Worm (Caenorhabditis elegans) whole organism, L2 larva: ENCODE data around the gene Y51H4A.5.

Experiments used
- C34F6.9 ChIP-seq: fragments of 150-350 bp; optimal IDR thresholded peaks from 2 replicates; lab custom pipeline; 2014; ENCODE audit warnings: missing biosample characterization, missing genetic modification characterization
- F13H6.1 ChIP-seq: sonication (generic microtip); optimal IDR thresholded peaks from 2 replicates; lab custom pipeline; 2016; ENCODE audit warnings: missing genetic modification characterization, missing compliant biosample characterization
- R02D3.7 ChIP-seq: fragments of 150-350 bp; optimal IDR thresholded peaks from 2 replicates; lab custom pipeline; 2014; ENCODE audit warnings: missing biosample characterization, missing genetic modification characterization
- Y55F3AM.14 ChIP-seq: fragments of 200-800 bp; sonication (Bioruptor generic); optimal IDR thresholded peaks from 2 replicates; lab custom pipeline; 2018; ENCODE audit warnings: mild to moderate bottlenecking, missing genetic modification characterization, missing compliant biosample characterization
- ZK546.5 ChIP-seq: sonication (generic microtip); optimal IDR thresholded peaks from 2 replicates; lab custom pipeline; 2017; ENCODE audit warnings: missing biosample characterization, missing genetic modification characterization
- alr-1 ChIP-seq: fragments of 150-350 bp; optimal IDR thresholded peaks from 2 replicates; lab custom pipeline; 2014; ENCODE audit warnings: missing biosample characterization, missing genetic modification characterization
- aly-2 ChIP-seq: fragments of 150-350 bp; optimal IDR thresholded peaks from 2 replicates; lab custom pipeline; 2014; ENCODE audit warnings: missing biosample characterization, missing genetic modification characterization
- ama-1 ChIP-seq: fragments of 150-350 bp; optimal IDR thresholded peaks from 2 replicates; lab custom pipeline; 2018; ENCODE audit warnings: inconsistent platforms
- blmp-1 ChIP-seq: sonication (generic microtip); optimal IDR thresholded peaks from 2 replicates; lab custom pipeline; 2017; ENCODE audit warnings: missing genetic modification characterization, mild to moderate bottlenecking, missing compliant biosample characterization, antibody characterized with exemption, moderate library complexity; ENCODE audit not compliant: insufficient read depth
- ceh-16 ChIP-seq: fragments of 150-350 bp; optimal IDR thresholded peaks from 2 replicates; lab custom pipeline; 2014; ENCODE audit warnings: missing biosample characterization, missing genetic modification characterization
- ceh-82 ChIP-seq: fragments of 150-350 bp; optimal IDR thresholded peaks from 2 replicates; lab custom pipeline; 2014; ENCODE audit warnings: missing biosample characterization, missing genetic modification characterization
- crh-2 ChIP-seq: sonication (generic microtip); optimal IDR thresholded peaks from 2 replicates; lab custom pipeline; 2017; ENCODE audit warnings: missing biosample characterization, missing genetic modification characterization
- dmd-4 ChIP-seq: sonication (generic microtip); optimal IDR thresholded peaks from 2 replicates; lab custom pipeline; 2017; ENCODE audit warnings: missing biosample characterization, missing genetic modification characterization
- egl-27 ChIP-seq: sonication (generic microtip); optimal IDR thresholded peaks from 3 replicates; lab custom pipeline; 2017; ENCODE audit warnings: missing biosample characterization, missing genetic modification reagents, missing genetic modification characterization
- elt-1 ChIP-seq: fragments of 150-350 bp; optimal IDR thresholded peaks from 2 replicates; lab custom pipeline; 2014; ENCODE audit warnings: missing biosample characterization, missing genetic modification characterization
- elt-3 ChIP-seq: sonication (generic microtip); optimal IDR thresholded peaks from 2 replicates; lab custom pipeline; 2017; ENCODE audit warnings: missing biosample characterization, missing genetic modification characterization
- fos-1 ChIP-seq: fragments of 150-350 bp; optimal IDR thresholded peaks from 2 replicates; lab custom pipeline; 2014; ENCODE audit warnings: missing biosample characterization, missing genetic modification characterization
- gmeb-1 ChIP-seq: fragments of 150-350 bp; optimal IDR thresholded peaks from 2 replicates; lab custom pipeline; 2014; ENCODE audit warnings: missing biosample characterization, missing genetic modification characterization
- lin-11 ChIP-seq: fragments of 150-350 bp; sonication (generic microtip); optimal IDR thresholded peaks from 2 replicates; lab custom pipeline; 2014; ENCODE audit warnings: missing biosample characterization, missing genetic modification characterization, inconsistent platforms, mixed read lengths
- lin-13 ChIP-seq: fragments of 150-350 bp; optimal IDR thresholded peaks from 2 replicates; lab custom pipeline; 2014; ENCODE audit warnings: missing biosample characterization, missing genetic modification reagents, missing genetic modification characterization
- lin-39 ChIP-seq: fragments of 150-350 bp; optimal IDR thresholded peaks from 2 replicates; lab custom pipeline; 2014; ENCODE audit warnings: missing biosample characterization, missing genetic modification reagents, missing genetic modification characterization
- lsy-2 ChIP-seq, 2 experiments: fragments of 150-350 bp in 1 of 2; sonication (generic microtip) in 1 of 2; optimal IDR thresholded peaks; 2 replicates each; lab custom pipeline; 2014 to 2017; ENCODE audit warnings: missing biosample characterization in 2 of 2, missing genetic modification characterization in 2 of 2
- mab-5 ChIP-seq: fragments of 150-350 bp; optimal IDR thresholded peaks from 2 replicates; lab custom pipeline; 2014; ENCODE audit warnings: missing biosample characterization, missing genetic modification characterization
- mbf-1 ChIP-seq: sonication (generic microtip); optimal IDR thresholded peaks from 2 replicates; lab custom pipeline; 2017; ENCODE audit warnings: missing biosample characterization, missing genetic modification characterization
- mdl-1 ChIP-seq, 2 experiments: fragments of 150-350 bp in 1 of 2; sonication (generic microtip) in 1 of 2; optimal IDR thresholded peaks; 2 replicates each; lab custom pipeline; 2017; ENCODE audit warnings: missing biosample characterization in 2 of 2, missing genetic modification characterization in 2 of 2
- nhr-10 ChIP-seq: sonication (generic microtip); optimal IDR thresholded peaks from 2 replicates; lab custom pipeline; 2017; ENCODE audit warnings: missing biosample characterization, missing genetic modification characterization
- nhr-11 ChIP-seq: fragments of 150-350 bp; optimal IDR thresholded peaks from 2 replicates; lab custom pipeline; 2014; ENCODE audit warnings: missing biosample characterization, missing genetic modification characterization
- nhr-12 ChIP-seq: fragments of 150-350 bp; optimal IDR thresholded peaks from 2 replicates; lab custom pipeline; 2014; ENCODE audit warnings: missing biosample characterization, missing genetic modification characterization
- nhr-129 ChIP-seq: fragments of 150-350 bp; optimal IDR thresholded peaks from 2 replicates; lab custom pipeline; 2014; ENCODE audit warnings: missing biosample characterization, missing genetic modification characterization
- nhr-21 ChIP-seq: fragments of 150-350 bp; optimal IDR thresholded peaks from 2 replicates; lab custom pipeline; 2014; ENCODE audit warnings: missing biosample characterization, missing genetic modification characterization
- nhr-23 ChIP-seq: fragments of 150-350 bp; optimal IDR thresholded peaks from 2 replicates; lab custom pipeline; 2014; ENCODE audit warnings: missing biosample characterization, missing genetic modification reagents, missing genetic modification characterization
- nhr-237 ChIP-seq: fragments of 150-350 bp; optimal IDR thresholded peaks from 2 replicates; lab custom pipeline; 2014; ENCODE audit warnings: missing biosample characterization, missing genetic modification characterization
- nhr-25 ChIP-seq: fragments of 150-350 bp; sonication (generic microtip); optimal IDR thresholded peaks from 3 replicates; lab custom pipeline; 2014; ENCODE audit warnings: missing biosample characterization, missing genetic modification characterization
- nhr-6 ChIP-seq: fragments of 150-350 bp; optimal IDR thresholded peaks from 2 replicates; lab custom pipeline; 2014; ENCODE audit warnings: missing biosample characterization, missing genetic modification characterization
- nhr-77 ChIP-seq: fragments of 150-350 bp; optimal IDR thresholded peaks from 2 replicates; lab custom pipeline; 2014; ENCODE audit warnings: missing biosample characterization, missing genetic modification characterization
- peb-1 ChIP-seq: fragments of 150-350 bp; optimal IDR thresholded peaks from 2 replicates; lab custom pipeline; 2014; ENCODE audit warnings: missing biosample characterization, missing genetic modification characterization
- sem-4 ChIP-seq: fragments of 150-350 bp; optimal IDR thresholded peaks from 2 replicates; lab custom pipeline; 2014; ENCODE audit warnings: missing biosample characterization, missing genetic modification reagents, missing genetic modification characterization
- skn-1 ChIP-seq: sonication (generic microtip); optimal IDR thresholded peaks from 2 replicates; lab custom pipeline; 2017; ENCODE audit warnings: missing biosample characterization, missing genetic modification characterization
- sma-3 ChIP-seq: sonication (generic microtip); optimal IDR thresholded peaks from 2 replicates; lab custom pipeline; 2016; ENCODE audit warnings: missing genetic modification reagents, missing genetic modification characterization, missing compliant biosample characterization
- sma-9 ChIP-seq, 2 experiments: fragments of 150-350 bp in 1 of 2; sonication (generic microtip) in 1 of 2; optimal IDR thresholded peaks; 2 replicates each; lab custom pipeline; 2014 to 2016; ENCODE audit warnings: missing genetic modification characterization in 2 of 2, mild to moderate bottlenecking in 1 of 2, missing biosample characterization in 1 of 2, missing compliant biosample characterization in 1 of 2, missing genetic modification reagents in 1 of 2, moderate library complexity in 1 of 2
- snpc-4 ChIP-seq: fragments of 150-350 bp; optimal IDR thresholded peaks from 2 replicates; lab custom pipeline; 2014; ENCODE audit warnings: missing biosample characterization, missing genetic modification characterization
- unc-39 ChIP-seq: fragments of 150-350 bp; optimal IDR thresholded peaks from 2 replicates; lab custom pipeline; 2014; ENCODE audit warnings: missing biosample characterization, missing genetic modification characterization
- unc-55 ChIP-seq: fragments of 150-350 bp; sonication (generic microtip); optimal IDR thresholded peaks from 3 replicates; lab custom pipeline; 2014; ENCODE audit warnings: missing biosample characterization, missing genetic modification reagents, missing genetic modification characterization
- unc-62 ChIP-seq: fragments of 150-350 bp; optimal IDR thresholded peaks from 2 replicates; lab custom pipeline; 2014; ENCODE audit warnings: missing biosample characterization, missing genetic modification reagents, missing genetic modification characterization
- zag-1 ChIP-seq: fragments of 150-350 bp; optimal IDR thresholded peaks from 2 replicates; lab custom pipeline; 2014; ENCODE audit warnings: missing biosample characterization, missing genetic modification characterization
- ztf-1 ChIP-seq: fragments of 200-800 bp; sonication (Bioruptor generic); conservative IDR thresholded peaks from 2 replicates; pipeline ENCODE4 v1.3.6; 2022; ENCODE audit warnings: missing genetic modification characterization, missing compliant biosample characterization
- ztf-11 ChIP-seq: sonication (generic microtip); optimal IDR thresholded peaks from 2 replicates; lab custom pipeline; 2017; ENCODE audit warnings: missing biosample characterization, missing genetic modification characterization
- ztf-4 ChIP-seq: fragments of 150-350 bp; optimal IDR thresholded peaks from 2 replicates; lab custom pipeline; 2014; ENCODE audit warnings: missing biosample characterization, missing genetic modification characterization

The Y51H4A.5 gene

DNA sequence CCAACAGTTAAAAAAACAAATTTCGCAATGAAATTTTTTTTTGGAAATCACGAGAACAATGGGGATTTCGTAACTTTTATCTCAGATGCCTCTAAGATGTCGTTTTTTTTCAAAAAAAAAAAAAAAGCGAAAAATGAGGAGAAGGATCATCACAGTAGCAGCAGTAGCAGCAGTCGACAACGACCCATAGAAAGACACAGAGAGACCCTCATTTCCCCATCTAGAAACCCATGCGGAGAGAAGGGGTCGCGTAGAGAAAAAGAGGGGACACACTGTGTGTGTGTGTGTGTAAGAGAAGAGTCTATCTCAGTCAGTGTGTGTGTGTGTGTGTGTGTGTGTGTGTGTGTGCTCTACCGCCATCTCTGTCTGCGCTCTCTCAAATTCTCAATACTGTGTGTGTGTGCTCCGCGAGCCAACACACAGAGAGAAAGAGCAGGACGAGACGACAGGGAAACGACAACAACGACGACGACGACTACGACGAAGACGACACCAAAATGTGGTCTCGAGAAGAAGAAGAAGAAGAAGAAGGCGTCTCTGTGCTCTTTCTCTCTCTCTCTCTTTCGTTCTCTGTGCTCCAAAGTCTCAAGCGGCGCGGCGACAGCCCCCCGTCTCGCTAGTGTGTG lies 34.4 kb downstream of the Y51H4A.5 start:
- TF ChIP-seq sma-9 (GFP tag; optimal IDR thresholded peaks at IDR 0.05; lab: Kevin White, UChicago) (peak; percentile 72), sma-9 (tag; optimal IDR thresholded peaks at IDR 0.05; lab: Kevin White, UChicago) (no peak), nhr-129 (peak; percentile 95), lin-39 (tag; lab: Kevin White, UChicago) (no peak), egl-27 (tag; lab: Kevin White, UChicago) (peak; percentile 41), unc-62 (GFP tag; lab: Kevin White, UChicago) (no peak), elt-1 (tag; lab: Kevin White, UChicago) (no peak), ZK546.5 (tag; lab: Kevin White, UChicago) (no peak), fos-1 (tag; lab: Kevin White, UChicago) (peak; percentile 69), unc-55 (GFP tag; lab: Kevin White, UChicago) (peak; percentile 69), ceh-82 (tag; lab: Kevin White, UChicago) (no peak), aly-2 (tag; lab: Kevin White, UChicago) (no peak), F13H6.1 (tag; lab: Kevin White, UChicago) (peak; percentile 94), mbf-1 (tag; lab: Kevin White, UChicago) (no peak), ama-1 (lab: Kevin White, UChicago) (peak; percentile 9), nhr-21 (peak; percentile 37), R02D3.7 (tag; lab: Kevin White, UChicago) (no peak), skn-1 (tag; lab: Kevin White, UChicago) (no peak), mab-5 (tag; lab: Kevin White, UChicago) (peak; percentile 53), nhr-6 (tag; lab: Kevin White, UChicago) (peak; percentile 70), alr-1 (tag; lab: Kevin White, UChicago) (no peak), nhr-10 (tag; lab: Kevin White, UChicago) (no peak), lin-11 (tag; lab: Kevin White, UChicago) (peak; percentile 81), nhr-23 (tag; lab: Kevin White, UChicago) (no peak), ceh-16 (tag; lab: Kevin White, UChicago) (no peak), snpc-4 (tag; lab: Kevin White, UChicago) (peak; percentile 56), lsy-2 (tag; optimal IDR thresholded peaks at IDR 0.05; lab: Kevin White, UChicago) (peak; percentile 40 to 70), crh-2 (peak; percentile 84), ztf-11 (tag; lab: Kevin White, UChicago) (no peak), Y55F3AM.14 (GFP tag; lab: Kevin White, UChicago) (peak; percentile 9), dmd-4 (tag; lab: Kevin White, UChicago) (no peak), gmeb-1 (tag; lab: Kevin White, UChicago) (peak; percentile 31), sem-4 (tag; lab: Kevin White, UChicago) (peak; percentile 27), ztf-1 (no peak), nhr-77 (no peak), C34F6.9 (tag; lab: Kevin White, UChicago) (peak; percentile 67), nhr-12 (tag; lab: Kevin White, UChicago) (no peak), unc-39 (peak; percentile 21), sma-3 (GFP tag; lab: Kevin White, UChicago) (no peak), peb-1 (no peak), lin-13 (GFP tag; lab: Kevin White, UChicago) (peak; percentile 77), zag-1 (tag; lab: Kevin White, UChicago) (peak; percentile 75), elt-3 (tag; lab: Kevin White, UChicago) (no peak), mdl-1 (tag; optimal IDR thresholded peaks at IDR 0.05; lab: Kevin White, UChicago) (peak in 1 of 2 experiments; percentile 59), nhr-11 (no peak), blmp-1 (tag; lab: Kevin White, UChicago) (peak; percentile 42), nhr-237 (tag; lab: Kevin White, UChicago) (no peak), nhr-25 (peak; percentile 69), ztf-4 (tag; lab: Kevin White, UChicago) (peak; percentile 67)
